Worm (Caenorhabditis elegans) whole organism, young adult: ENCODE results near the gene wapl-1.

Experiments
- B0336.3 ChIP-seq: fragments of 200-800 bp; sonication (Bioruptor generic); IDR thresholded peaks from 2 replicates; pipeline ENCODE4 v1.3.6; 2022; ENCODE audit warnings: missing genetic modification characterization, missing compliant biosample characterization
- K12H6.12 ChIP-seq: fragments of 200-800 bp; sonication (Bioruptor generic); optimal IDR thresholded peaks from 2 replicates; lab custom pipeline; 2018; ENCODE audit warnings: mild to moderate bottlenecking, missing genetic modification characterization, missing compliant biosample characterization
- T07F8.4 ChIP-seq: sonication (generic microtip); optimal IDR thresholded peaks from 2 replicates; lab custom pipeline; 2016; ENCODE audit warnings: mild to moderate bottlenecking, missing genetic modification characterization, moderate library complexity, missing compliant biosample characterization
- Y53G8AR.9 ChIP-seq: fragments of 200-800 bp; sonication (Bioruptor generic); conservative IDR thresholded peaks from 2 replicates; pipeline ENCODE4 v1.3.6; 2022; ENCODE audit warnings: missing genetic modification reagents, missing genetic modification characterization, missing compliant biosample characterization
- Y56A3A.18 ChIP-seq: fragments of 200-800 bp; sonication (Bioruptor generic); IDR thresholded peaks from 2 replicates; pipeline ENCODE4 v1.3.6; 2022; ENCODE audit warnings: missing genetic modification reagents, missing genetic modification characterization, missing compliant biosample characterization
- ama-1 ChIP-seq, 3 experiments: fragments of 150-350 bp in 1 of 3; sonication (generic microtip) in 2 of 3; optimal IDR thresholded peaks; 2 replicates each; lab custom pipeline; 2014 to 2018; ENCODE audit warnings: missing biosample characterization in 2 of 3, missing genetic modification characterization in 2 of 3, missing genetic modification reagents in 2 of 3
- aptf-3 ChIP-seq: fragments of 200-800 bp; sonication (Bioruptor generic); IDR thresholded peaks from 2 replicates; pipeline ENCODE4 v1.3.6; 2022; ENCODE audit warnings: missing genetic modification characterization, missing compliant biosample characterization
- athp-1 ChIP-seq: sonication (generic microtip); optimal IDR thresholded peaks from 2 replicates; lab custom pipeline; 2017; ENCODE audit warnings: mild to moderate bottlenecking, missing genetic modification characterization, missing compliant biosample characterization
- attf-3 ChIP-seq: fragments of 200-800 bp; sonication (Bioruptor generic); conservative IDR thresholded peaks from 2 replicates; pipeline ENCODE4 v1.3.6; 2022; ENCODE audit warnings: missing genetic modification reagents, missing genetic modification characterization, missing compliant biosample characterization
- attf-6 ChIP-seq: fragments of 200-800 bp; sonication (Bioruptor generic); IDR thresholded peaks from 2 replicates; pipeline ENCODE4 v1.3.6; 2022; ENCODE audit warnings: missing genetic modification reagents, missing genetic modification characterization, missing compliant biosample characterization
- ccch-3 ChIP-seq: fragments of 200-800 bp; sonication (Bioruptor generic); optimal IDR thresholded peaks from 2 replicates; lab custom pipeline; 2018; ENCODE audit warnings: mild to moderate bottlenecking, missing genetic modification characterization, missing compliant biosample characterization
- cebp-1 ChIP-seq, 2 experiments: fragments of 200-800 bp in 1 of 2; sonication (Bioruptor generic) in 1 of 2; sonication (generic microtip) in 1 of 2; IDR thresholded peaks in 1 of 2; optimal IDR thresholded peaks in 1 of 2; 2 replicates each; pipeline versions ENCODE4 v1.3.6 to Lab custom; 2017 to 2022; ENCODE audit warnings: missing compliant biosample characterization in 2 of 2, missing genetic modification characterization in 2 of 2, mild to moderate bottlenecking in 1 of 2, missing genetic modification reagents in 1 of 2, moderate library complexity in 1 of 2
- ceh-100 ChIP-seq: fragments of 200-800 bp; sonication (Bioruptor generic); IDR thresholded peaks from 2 replicates; pipeline ENCODE4 v1.3.6; 2022; ENCODE audit warnings: missing genetic modification reagents, missing genetic modification characterization, missing compliant biosample characterization
- ceh-27 ChIP-seq: fragments of 200-800 bp; sonication (Bioruptor generic); optimal IDR thresholded peaks from 2 replicates; lab custom pipeline; 2018; ENCODE audit warnings: mild to moderate bottlenecking, missing genetic modification characterization, moderate library complexity, missing compliant biosample characterization
- ceh-40 ChIP-seq: fragments of 200-800 bp; sonication (Bioruptor generic); IDR thresholded peaks from 2 replicates; pipeline ENCODE4 v1.3.6; 2022; ENCODE audit warnings: missing genetic modification characterization, missing compliant biosample characterization
- chd-7 ChIP-seq: sonication (generic microtip); optimal IDR thresholded peaks from 2 replicates; lab custom pipeline; 2016; ENCODE audit warnings: mild to moderate bottlenecking, missing genetic modification characterization, moderate library complexity, missing compliant biosample characterization
- dox-1 ChIP-seq: fragments of 200-800 bp; sonication (Bioruptor generic); IDR thresholded peaks from 2 replicates; pipeline ENCODE4 v1.3.6; 2022; ENCODE audit warnings: missing genetic modification reagents, missing genetic modification characterization, missing compliant biosample characterization
- dpff-1 ChIP-seq: sonication (generic microtip); optimal IDR thresholded peaks from 2 replicates; lab custom pipeline; 2017; ENCODE audit warnings: mild to moderate bottlenecking, missing genetic modification characterization, missing compliant biosample characterization
- egl-18 ChIP-seq: fragments of 200-800 bp; sonication (Bioruptor generic); IDR thresholded peaks from 2 replicates; pipeline ENCODE4 v1.3.6; 2022; ENCODE audit warnings: missing genetic modification reagents, missing genetic modification characterization, missing compliant biosample characterization
- egl-44 ChIP-seq: fragments of 200-800 bp; sonication (Bioruptor generic); IDR thresholded peaks from 2 replicates; pipeline ENCODE4 v1.3.6; 2022; ENCODE audit warnings: missing genetic modification reagents, missing genetic modification characterization, missing compliant biosample characterization
- gei-17 ChIP-seq: fragments of 200-800 bp; sonication (Bioruptor generic); optimal IDR thresholded peaks from 2 replicates; lab custom pipeline; 2018; ENCODE audit warnings: mild to moderate bottlenecking, missing genetic modification characterization, missing compliant biosample characterization
- hlh-26 ChIP-seq: fragments of 200-800 bp; sonication (Bioruptor generic); conservative IDR thresholded peaks from 2 replicates; pipeline ENCODE4 v1.3.6; 2022; ENCODE audit warnings: missing genetic modification reagents, missing genetic modification characterization, missing compliant biosample characterization
- hmg-1.2 ChIP-seq: fragments of 200-800 bp; sonication (Bioruptor generic); IDR thresholded peaks from 2 replicates; pipeline ENCODE4 v1.3.6; 2022; ENCODE audit warnings: missing genetic modification reagents, missing genetic modification characterization, missing compliant biosample characterization
- hrde-1 ChIP-seq: sonication (generic microtip); optimal IDR thresholded peaks from 2 replicates; lab custom pipeline; 2016; ENCODE audit warnings: missing genetic modification characterization, mild to moderate bottlenecking, missing compliant biosample characterization, moderate library complexity, missing genotype, missing genetic modification reagents, borderline replicate concordance
- lin-35 ChIP-seq, 3 experiments: fragments of 150-350 bp in 2 of 3; sonication (generic microtip) in 1 of 3; optimal IDR thresholded peaks; 2 replicates each; lab custom pipeline; 2014 to 2018; ENCODE audit warnings: missing biosample characterization in 3 of 3, missing genetic modification characterization in 3 of 3, missing genetic modification reagents in 3 of 3
- lin-54 ChIP-seq: fragments of 200-800 bp; sonication (Bioruptor generic); optimal IDR thresholded peaks from 2 replicates; lab custom pipeline; 2018; ENCODE audit warnings: mild to moderate bottlenecking, missing genetic modification characterization, missing compliant biosample characterization
- lsl-1 ChIP-seq: fragments of 200-800 bp; sonication (Bioruptor generic); optimal IDR thresholded peaks from 2 replicates; lab custom pipeline; 2018; ENCODE audit warnings: mild to moderate bottlenecking, missing genetic modification characterization, moderate library complexity, missing compliant biosample characterization
- madf-3 ChIP-seq: fragments of 200-800 bp; sonication (Bioruptor generic); IDR thresholded peaks from 2 replicates; pipeline ENCODE4 v1.3.6; 2022; ENCODE audit warnings: missing genetic modification reagents, missing genetic modification characterization, missing compliant biosample characterization
- madf-8 ChIP-seq: fragments of 200-800 bp; sonication (Bioruptor generic); conservative IDR thresholded peaks from 2 replicates; pipeline ENCODE4 v1.3.6; 2022; ENCODE audit warnings: missing genetic modification reagents, missing genetic modification characterization, missing compliant biosample characterization
- mcd-1 ChIP-seq: fragments of 200-800 bp; sonication (Bioruptor generic); IDR thresholded peaks from 2 replicates; pipeline ENCODE4 v1.3.6; 2022; ENCODE audit warnings: missing genetic modification reagents, missing genetic modification characterization, missing compliant biosample characterization
- nhr-27 ChIP-seq: fragments of 200-800 bp; sonication (Bioruptor generic); optimal IDR thresholded peaks from 2 replicates; lab custom pipeline; 2018; ENCODE audit warnings: mild to moderate bottlenecking, missing genetic modification characterization, moderate library complexity, missing compliant biosample characterization
- repo-1 ChIP-seq: sonication (generic microtip); optimal IDR thresholded peaks from 2 replicates; lab custom pipeline; 2017; ENCODE audit warnings: mild to moderate bottlenecking, missing genetic modification characterization, missing compliant biosample characterization
- rpc-1 ChIP-seq, 2 experiments: fragments of 150-350 bp in 1 of 2; sonication (generic microtip) in 1 of 2; optimal IDR thresholded peaks; 2 replicates each; lab custom pipeline; 2014 to 2018; ENCODE audit warnings: missing biosample characterization in 1 of 2, missing genetic modification characterization in 1 of 2, missing genetic modification reagents in 1 of 2, missing genotype in 1 of 2
- sea-2 ChIP-seq: fragments of 200-800 bp; sonication (Bioruptor generic); IDR thresholded peaks from 2 replicates; pipeline ENCODE4 v1.3.6; 2022; ENCODE audit warnings: missing genetic modification characterization, missing compliant biosample characterization
- snpc-4 ChIP-seq, 5 experiments: fragments of 150-350 bp in 1 of 5; sonication (generic microtip) in 4 of 5; optimal IDR thresholded peaks; 2 replicates each; lab custom pipeline; 2014 to 2018; ENCODE audit warnings: missing genetic modification characterization in 5 of 5, missing biosample characterization in 3 of 5, antibody characterized with exemption in 2 of 5, mild to moderate bottlenecking in 2 of 5, missing compliant biosample characterization in 2 of 5, missing genotype in 2 of 5, moderate library complexity in 2 of 5, missing genetic modification reagents in 1 of 5
- tbp1 ChIP-seq: fragments of 200-800 bp; sonication (Bioruptor generic); optimal IDR thresholded peaks from 2 replicates; lab custom pipeline; 2018; ENCODE audit warnings: mild to moderate bottlenecking, missing genetic modification characterization, missing compliant biosample characterization
- zfh-2 ChIP-seq: fragments of 200-800 bp; sonication (Bioruptor generic); conservative IDR thresholded peaks from 2 replicates; pipeline ENCODE4 v1.3.6; 2022; ENCODE audit warnings: missing genetic modification reagents, missing genetic modification characterization, missing compliant biosample characterization
- ztf-18 ChIP-seq: sonication (generic microtip); optimal IDR thresholded peaks from 2 replicates; lab custom pipeline; 2016; ENCODE audit warnings: missing genotype, mild to moderate bottlenecking, missing genetic modification characterization, missing compliant biosample characterization
- ztf-22 ChIP-seq: fragments of 200-800 bp; sonication (Bioruptor generic); optimal IDR thresholded peaks from 2 replicates; lab custom pipeline; 2018; ENCODE audit warnings: mild to moderate bottlenecking, missing genetic modification characterization, moderate library complexity, missing compliant biosample characterization
- ztf-28 ChIP-seq: fragments of 200-800 bp; sonication (Bioruptor generic); IDR thresholded peaks from 2 replicates; pipeline ENCODE4 v1.3.6; 2022; ENCODE audit warnings: missing genetic modification reagents, missing genetic modification characterization, missing compliant biosample characterization
- ztf-6 ChIP-seq: fragments of 200-800 bp; sonication (Bioruptor generic); IDR thresholded peaks from 2 replicates; pipeline ENCODE4 v1.3.6; 2022; ENCODE audit warnings: missing genetic modification reagents, missing genetic modification characterization, missing compliant biosample characterization

Gene wapl-1

DNA sequence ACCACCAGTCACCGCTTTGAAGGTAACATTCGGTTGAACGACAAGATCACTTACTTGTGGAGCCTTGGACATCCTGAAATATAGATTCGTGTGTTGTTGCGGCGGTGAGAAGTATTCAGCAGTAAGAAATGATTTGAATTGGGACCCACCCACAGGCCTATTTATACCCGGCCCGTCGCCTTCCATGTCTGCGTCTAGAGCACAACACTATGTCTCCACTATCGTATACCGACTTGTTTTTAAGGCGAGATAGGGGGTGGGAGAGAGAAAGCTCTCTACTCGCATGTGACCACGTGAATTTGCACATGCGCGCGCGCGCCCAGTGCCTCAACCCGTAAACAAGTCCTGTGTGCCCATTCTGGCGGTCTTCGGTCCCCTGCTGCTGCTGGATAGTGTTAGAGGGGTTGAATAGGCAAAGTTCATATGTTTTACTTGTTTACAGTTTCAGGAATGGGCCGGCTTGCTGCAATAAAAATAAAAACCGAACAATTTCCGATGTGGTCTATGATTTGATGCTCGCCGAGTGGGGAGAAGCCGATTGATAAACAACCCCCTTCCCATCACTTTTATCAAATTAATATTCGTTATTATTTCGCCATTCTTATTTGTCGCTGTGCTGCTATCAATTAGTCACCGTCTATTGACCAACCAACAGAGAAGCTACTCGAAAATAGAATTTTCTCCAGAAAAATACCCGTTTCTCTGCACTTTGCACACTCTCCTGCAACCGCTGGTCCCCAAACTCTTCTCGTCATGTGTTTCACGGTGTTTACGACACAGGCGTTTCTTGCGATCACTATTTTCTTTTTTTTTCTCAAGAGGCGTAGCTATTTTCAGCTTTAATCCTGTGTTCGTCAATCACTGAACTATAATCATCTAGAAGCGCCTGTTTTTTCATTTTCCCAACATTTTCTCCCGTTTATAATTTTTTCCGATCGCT is 24.5 kb upstream of the wapl-1 start (continued):
- TF ChIP-seq egl-18 (0 out of 2 replicates have a peak, but pooled peaks have one; percentile 3), B0336.3 (GFP tag; lab: Robert Waterston, UW) (peak; percentile 74), ceh-100 (0 out of 2 replicates have a peak, but pooled peaks have one; percentile 13), repo-1 (tag; lab: Kevin White, UChicago) (peak; percentile 4), hrde-1 (tag; lab: Kevin White, UChicago) (no peak), nhr-27 (tag; lab: Kevin White, UChicago) (no peak), ztf-6 (GFP tag; lab: Robert Waterston, UW) (no peak), lin-35 (GFP tag; optimal IDR thresholded peaks at IDR 0.05; lab: Kevin White, UChicago) (peak in 1 of 3 experiments; percentile 19), ceh-40 (GFP tag; lab: Robert Waterston, UW) (0 out of 2 replicates have a peak, but pooled peaks have one; percentile 43), Y53G8AR.9 (GFP tag; lab: Robert Waterston, UW) (no peak; the same call in none of the 2 replicates), T07F8.4 (tag; lab: Kevin White, UChicago) (no peak), aptf-3 (GFP tag; lab: Robert Waterston, UW) (no peak), hmg-1.2 (GFP tag; lab: Robert Waterston, UW) (peak; percentile 64), K12H6.12 (tag; lab: Kevin White, UChicago) (peak; percentile 94), ztf-18 (tag; lab: Kevin White, UChicago) (peak; percentile 43), athp-1 (peak; percentile 35), chd-7 (tag; lab: Kevin White, UChicago) (peak; percentile 29), rpc-1 (optimal IDR thresholded peaks at IDR 0.05; lab: Kevin White, UChicago) (no peak), rpc-1 (tag; optimal IDR thresholded peaks at IDR 0.05; lab: Kevin White, UChicago) (no peak), Y56A3A.18 (GFP tag; lab: Robert Waterston, UW) (no peak; the same call in 1 of the 2 replicates), hlh-26 (GFP tag; lab: Robert Waterston, UW) (0 out of 2 replicates have a peak, but pooled peaks have one; percentile 39), ztf-28 (GFP tag; lab: Robert Waterston, UW) (0 out of 2 replicates have a peak, but pooled peaks have one; percentile 24), ztf-22 (GFP tag; lab: Kevin White, UChicago) (peak; percentile 14), zfh-2 (GFP tag; lab: Robert Waterston, UW) (peak; percentile 89), attf-6 (GFP tag; lab: Robert Waterston, UW) (0 out of 2 replicates have a peak, but pooled peaks have one; percentile 12), lsl-1 (GFP tag; lab: Kevin White, UChicago) (peak; percentile 22), ceh-27 (peak; percentile 79), sea-2 (GFP tag; lab: Robert Waterston, UW) (peak; percentile 68; the same call in 1 of the 2 replicates), attf-3 (GFP tag; lab: Robert Waterston, UW) (0 out of 2 replicates have a peak, but pooled peaks have one; percentile 10), cebp-1 (GFP tag; IDR thresholded peaks at IDR 0.05; lab: Robert Waterston, UW) (peak; percentile 35; the same call in 1 of the 2 replicates), cebp-1 (tag; optimal IDR thresholded peaks at IDR 0.05; lab: Kevin White, UChicago) (peak; percentile 80), mcd-1 (GFP tag; lab: Robert Waterston, UW) (peak; percentile 64), dox-1 (GFP tag; lab: Robert Waterston, UW) (peak; percentile 55), lin-54 (peak; percentile 36), tbp1 (peak; percentile 62), gei-17 (GFP tag; lab: Kevin White, UChicago) (peak; percentile 25), dpff-1 (tag; lab: Kevin White, UChicago) (no peak), madf-8 (GFP tag; lab: Robert Waterston, UW) (no peak), ama-1 (optimal IDR thresholded peaks at IDR 0.05; lab: Kevin White, UChicago) (peak; percentile 86), ama-1 (GFP tag; optimal IDR thresholded peaks at IDR 0.05; lab: Kevin White, UChicago) (no peak), egl-44 (GFP tag; lab: Robert Waterston, UW) (peak; percentile 85), madf-3 (no peak), snpc-4 (GFP tag; optimal IDR thresholded peaks at IDR 0.05; lab: Kevin White, UChicago) (no peak), snpc-4 (tag; optimal IDR thresholded peaks at IDR 0.05; lab: Kevin White, UChicago) (peak in 1 of 4 experiments; percentile 37), ccch-3 (GFP tag; lab: Kevin White, UChicago) (no peak)
